Fruit fly (Drosophila melanogaster): ENCODE data around the gene eIF3a.

Gene eIF3a

dm6 chr3R:4452345-4453044 lies 18.8 kb upstream of the eIF3a start (continued):
- TF ChIP-seq CG11695 (GFP tag; IDR thresholded peaks at IDR 0.05) (no peak), lab (GFP tag; optimal IDR thresholded peaks at IDR 0.05) (peak; percentile 29), CG13424 (tag; optimal IDR thresholded peaks at IDR 0.05) (no peak), Stat92E (GFP tag; optimal IDR thresholded peaks at IDR 0.05) (no peak), CG8281 (tag; optimal IDR thresholded peaks at IDR 0.05) (no peak), Bteb2 (GFP tag; optimal IDR thresholded peaks at IDR 0.05) (no peak), CG11085 (GFP tag; IDR thresholded peaks at IDR 0.05) (no peak), ap (GFP tag; IDR thresholded peaks at IDR 0.05) (no peak), nerfin-2 (GFP tag; IDR thresholded peaks at IDR 0.05; ENCODE audit: partially characterized antibody) (no peak), CG6791 (GFP tag; IDR thresholded peaks at IDR 0.05; ENCODE audit: partially characterized antibody) (peak; percentile 42; the same call in 2 of the 3 replicates), CG31441 (GFP tag; IDR thresholded peaks at IDR 0.05) (no peak), CG11398 (GFP tag; optimal IDR thresholded peaks at IDR 0.05) (no peak), CG17612 (GFP tag; IDR thresholded peaks at IDR 0.05) (no peak), PHDP (tag; optimal IDR thresholded peaks at IDR 0.05) (no peak), caup (GFP tag; optimal IDR thresholded peaks at IDR 0.05; ENCODE audit: severe bottlenecking) (no peak), ranshi (GFP tag; IDR thresholded peaks at IDR 0.05) (no peak), CG10366 (GFP tag; IDR thresholded peaks at IDR 0.05) (no peak), Mrtf (GFP tag; IDR thresholded peaks at IDR 0.05) (no peak), chn (GFP tag; optimal IDR thresholded peaks at IDR 0.05) (peak; percentile 24), CG13287 (GFP tag; IDR thresholded peaks at IDR 0.05; ENCODE audit: partially characterized antibody) (no peak; the same call in 1 of the 2 replicates), HLH4C (GFP tag; IDR thresholded peaks at IDR 0.05; ENCODE audit: partially characterized antibody) (no peak), Usf (GFP tag; optimal IDR thresholded peaks at IDR 0.05) (no peak), Hr3 (GFP tag; optimal IDR thresholded peaks at IDR 0.05) (no peak), CG12071 (GFP tag; optimal IDR thresholded peaks at IDR 0.05) (peak; percentile 2), CG6689 (GFP tag; IDR thresholded peaks at IDR 0.05) (no peak), NK7.1 (GFP tag; optimal IDR thresholded peaks at IDR 0.05) (no peak), CG15514 (GFP tag; optimal IDR thresholded peaks at IDR 0.05) (no peak), crc (GFP tag; optimal IDR thresholded peaks at IDR 0.05) (no peak), shn (GFP tag; optimal IDR thresholded peaks at IDR 0.05) (no peak), CG3281 (GFP tag; optimal IDR thresholded peaks at IDR 0.05) (no peak), usp (GFP tag; optimal IDR thresholded peaks at IDR 0.05) (no peak), Poxn (GFP tag; IDR thresholded peaks at IDR 0.05) (no peak), schlank (tag; optimal IDR thresholded peaks at IDR 0.05) (no peak), Hsf (GFP tag; optimal IDR thresholded peaks at IDR 0.05) (no peak), CG14050 (GFP tag; IDR thresholded peaks at IDR 0.05) (no peak), NFAT (GFP tag; IDR thresholded peaks at IDR 0.05) (no peak), CG6765 (GFP tag; optimal IDR thresholded peaks at IDR 0.05) (no peak), dysf (GFP tag; IDR thresholded peaks at IDR 0.05) (no peak), CG13894 (tag; optimal IDR thresholded peaks at IDR 0.05) (no peak), CG16863 (GFP tag; optimal IDR thresholded peaks at IDR 0.05) (no peak), C15 (GFP tag; IDR thresholded peaks at IDR 0.05) (no peak), lov (optimal IDR thresholded peaks at IDR 0.05) (no peak), lov (GFP tag; IDR thresholded peaks at IDR 0.05) (no peak), mirr (GFP tag; optimal IDR thresholded peaks at IDR 0.05) (peak; percentile 59), repo (GFP tag; optimal IDR thresholded peaks at IDR 0.05) (no peak), gce (GFP tag; IDR thresholded peaks at IDR 0.05) (0 out of 3 replicates have a peak, but pooled peaks have one; percentile 4), CG10274 (GFP tag; optimal IDR thresholded peaks at IDR 0.05) (no peak), stc (GFP tag; IDR thresholded peaks at IDR 0.05) (no peak), Rfx (GFP tag; IDR thresholded peaks at IDR 0.05) (no peak), Hmr (GFP tag; optimal IDR thresholded peaks at IDR 0.05) (no peak)

Data from whole organism, embryonic.